Fruit fly (Drosophila melanogaster): Measurements from ENCODE around the gene CG44815.

CG44815 gene

dm6 chrX:9486802-9487201, 40.8 kb upstream of the CG44815 start (continued):
- TF ChIP-seq tx (GFP tag; optimal IDR thresholded peaks at IDR 0.05) (peak; percentile 50), CG10979 (tag; optimal IDR thresholded peaks at IDR 0.05) (peak; percentile 88), Dip2 (GFP tag; IDR thresholded peaks at IDR 0.05) (no peak), CG12299 (tag; optimal IDR thresholded peaks at IDR 0.05) (no peak), Optix (GFP tag; IDR thresholded peaks at IDR 0.05) (peak; percentile 78), Jarid2 (GFP tag; optimal IDR thresholded peaks at IDR 0.05) (peak; percentile 30), wdn (GFP tag; IDR thresholded peaks at IDR 0.05) (no peak), mam (GFP tag; optimal IDR thresholded peaks at IDR 0.05) (peak; percentile 62), Dfd (GFP tag; optimal IDR thresholded peaks at IDR 0.05) (no peak), CG18476 (GFP tag; optimal IDR thresholded peaks at IDR 0.05) (peak; percentile 57), emc (GFP tag; optimal IDR thresholded peaks at IDR 0.05) (no peak), CG15601 (tag; optimal IDR thresholded peaks at IDR 0.05) (peak; percentile 62), unpg (GFP tag; optimal IDR thresholded peaks at IDR 0.05) (peak; percentile 84), luna (GFP tag; optimal IDR thresholded peaks at IDR 0.05) (no peak), lbe (GFP tag; optimal IDR thresholded peaks at IDR 0.05) (no peak), CG2889 (GFP tag; IDR thresholded peaks at IDR 0.05) (peak; percentile 52; the same call in 1 of the 3 replicates), CG31388 (GFP tag; optimal IDR thresholded peaks at IDR 0.05) (peak; percentile 47), mld (GFP tag; IDR thresholded peaks at IDR 0.05; ENCODE audit: partially characterized antibody) (no peak), dimm (GFP tag; IDR thresholded peaks at IDR 0.05) (peak; percentile 55; the same call in 1 of the 2 replicates), en (GFP tag; optimal IDR thresholded peaks at IDR 0.05) (peak; percentile 45), mirr (GFP tag; optimal IDR thresholded peaks at IDR 0.05) (no peak), Trl (optimal IDR thresholded peaks at IDR 0.05) (no peak), Trl (GFP tag; optimal IDR thresholded peaks at IDR 0.05) (peak; percentile 73), ewg (GFP tag; optimal IDR thresholded peaks at IDR 0.05) (peak; percentile 60), CG3281 (GFP tag; optimal IDR thresholded peaks at IDR 0.05) (peak; percentile 46), pho (GFP tag; optimal IDR thresholded peaks at IDR 0.05) (peak; percentile 21), CG6854 (GFP tag; optimal IDR thresholded peaks at IDR 0.05) (no peak), bab2 (GFP tag; optimal IDR thresholded peaks at IDR 0.05) (peak; percentile 82), HHEX (GFP tag; optimal IDR thresholded peaks at IDR 0.05) (peak; percentile 65), gsb (GFP tag; IDR thresholded peaks at IDR 0.05) (no peak), gfzf (GFP tag; optimal IDR thresholded peaks at IDR 0.05) (no peak), Vsx1 (GFP tag; optimal IDR thresholded peaks at IDR 0.05) (peak; percentile 21), D19B (GFP tag; optimal IDR thresholded peaks at IDR 0.05) (peak; percentile 8), bbx (GFP tag; IDR thresholded peaks at IDR 0.05; ENCODE audit: partially characterized antibody) (no peak), BEAF-32 (GFP tag; optimal IDR thresholded peaks at IDR 0.05) (no peak), tap (tag; optimal IDR thresholded peaks at IDR 0.05) (peak; percentile 35), D (optimal IDR thresholded peaks at IDR 0.05) (no peak), D (GFP tag; optimal IDR thresholded peaks at IDR 0.05) (peak; percentile 82), ac (GFP tag; optimal IDR thresholded peaks at IDR 0.05) (peak; percentile 76), Hsf (GFP tag; optimal IDR thresholded peaks at IDR 0.05) (peak; percentile 77), slbo (GFP tag; IDR thresholded peaks at IDR 0.05) (peak; percentile 54), nerfin-1 (tag; optimal IDR thresholded peaks at IDR 0.05) (peak; percentile 75), CG4730 (GFP tag; IDR thresholded peaks at IDR 0.05) (no peak; the same call in 1 of the 2 replicates), CG8290 (GFP tag; optimal IDR thresholded peaks at IDR 0.05) (peak; percentile 47), CG8290 (tag; optimal IDR thresholded peaks at IDR 0.05) (peak in 1 of 2 experiments; percentile 47), Sox102F (GFP tag; optimal IDR thresholded peaks at IDR 0.05) (peak; percentile 80), GATAe (GFP tag; conservative IDR thresholded peaks at IDR 0.05) (no peak), CTCF (GFP tag; optimal IDR thresholded peaks at IDR 0.05) (peak; percentile 14), vnd (GFP tag; IDR thresholded peaks at IDR 0.05; ENCODE audit: partially characterized antibody) (no peak), CG11723 (GFP tag; optimal IDR thresholded peaks at IDR 0.05) (peak; percentile 67), HLHmδ (GFP tag; optimal IDR thresholded peaks at IDR 0.05) (no peak), tin (GFP tag; optimal IDR thresholded peaks at IDR 0.05) (peak; percentile 87)
